Worm (Caenorhabditis elegans) whole organism, L3 larva: ENCODE results near the gene srsx-32.

Source experiments
- ZK546.5 ChIP-seq: sonication (generic microtip); optimal IDR thresholded peaks from 2 replicates; lab custom pipeline; 2017; ENCODE audit warnings: missing biosample characterization, missing genetic modification characterization
- ceh-9 ChIP-seq: sonication (generic microtip); optimal IDR thresholded peaks from 2 replicates; lab custom pipeline; 2018; ENCODE audit warnings: missing biosample characterization, missing genetic modification characterization
- elt-2 ChIP-seq: sonication (generic microtip); optimal IDR thresholded peaks from 2 replicates; lab custom pipeline; 2016; ENCODE audit warnings: missing genetic modification reagents, mild to moderate bottlenecking, missing genetic modification characterization, missing compliant biosample characterization
- fkh-10 ChIP-seq: sonication (generic microtip); optimal IDR thresholded peaks from 2 replicates; lab custom pipeline; 2017; ENCODE audit warnings: missing biosample characterization, missing genetic modification reagents, missing genetic modification characterization
- fkh-2 ChIP-seq: fragments of 150-350 bp; optimal IDR thresholded peaks from 2 replicates; lab custom pipeline; 2014; ENCODE audit warnings: missing biosample characterization, missing genetic modification reagents, missing genetic modification characterization
- hmg-11 ChIP-seq: sonication (generic microtip); optimal IDR thresholded peaks from 2 replicates; lab custom pipeline; 2016; ENCODE audit warnings: missing genetic modification characterization, missing compliant biosample characterization
- lin-39 ChIP-seq: fragments of 150-350 bp; optimal IDR thresholded peaks from 2 replicates; lab custom pipeline; 2018; ENCODE audit warnings: missing biosample characterization, missing genetic modification reagents, missing genetic modification characterization
- mml-1 ChIP-seq: fragments of 150-350 bp; sonication (generic microtip); optimal IDR thresholded peaks from 3 replicates; lab custom pipeline; 2014; ENCODE audit warnings: missing biosample characterization, missing genetic modification characterization
- nhr-28 ChIP-seq: fragments of 150-350 bp; optimal IDR thresholded peaks from 2 replicates; lab custom pipeline; 2014; ENCODE audit warnings: missing biosample characterization, missing genetic modification characterization
- nhr-76 ChIP-seq: fragments of 150-350 bp; sonication (generic microtip); optimal IDR thresholded peaks from 5 replicates; lab custom pipeline; 2014; ENCODE audit warnings: missing biosample characterization, missing genetic modification characterization
- pha-4 ChIP-seq: fragments of 150-350 bp; optimal IDR thresholded peaks from 2 replicates; lab custom pipeline; 2014; ENCODE audit warnings: missing biosample characterization, missing genetic modification reagents, missing genetic modification characterization
- pqm-1 ChIP-seq: fragments of 150-350 bp; optimal IDR thresholded peaks from 2 replicates; lab custom pipeline; 2017; ENCODE audit warnings: missing biosample characterization, missing genetic modification characterization, inconsistent platforms
- unc-39 ChIP-seq: sonication (generic microtip); optimal IDR thresholded peaks from 4 replicates; lab custom pipeline; 2017; ENCODE audit warnings: missing biosample characterization, missing genetic modification characterization

- TF ChIP-seq fkh-2 (tag; lab: Kevin White, UChicago) (no peak), pha-4 (tag; lab: Kevin White, UChicago) (no peak), lin-39 (no peak), elt-2 (no peak), unc-39 (tag; lab: Kevin White, UChicago) (no peak), nhr-28 (tag; lab: Kevin White, UChicago) (no peak), nhr-76 (tag; lab: Kevin White, UChicago) (no peak), hmg-11 (tag; lab: Kevin White, UChicago) (no peak), mml-1 (tag; lab: Kevin White, UChicago) (no peak), ceh-9 (tag; lab: Kevin White, UChicago) (no peak), pqm-1 (tag; lab: Kevin White, UChicago) (no peak), fkh-10 (GFP tag; lab: Kevin White, UChicago) (no peak), ZK546.5 (tag; lab: Kevin White, UChicago) (no peak)
These were observed 42.2 kb downstream of the srsx-32 start, which contains the start of gene mdt-6 for ce11 chrV:7059350-7059749.
